Worm (Caenorhabditis elegans) whole organism, L1 larva: ENCODE measurements around the gene B0250.18.
A peak's percentile ranks its signal among the peaks of the same experiment; 100 is the strongest.

Source experiments
- C34B4.2 ChIP-seq: sonication (generic microtip); optimal IDR thresholded peaks from 2 replicates; lab custom pipeline; 2017; ENCODE audit warnings: mild to moderate bottlenecking, missing genetic modification characterization, missing compliant biosample characterization
- Y116A8C.19 ChIP-seq: sonication (generic microtip); optimal IDR thresholded peaks from 2 replicates; lab custom pipeline; 2016; ENCODE audit warnings: missing compliant biosample characterization, missing genetic modification characterization, borderline replicate concordance
- aly-2 ChIP-seq: fragments of 150-350 bp; optimal IDR thresholded peaks from 2 replicates; lab custom pipeline; 2014; ENCODE audit warnings: missing biosample characterization, missing genetic modification characterization
- ama-1 ChIP-seq: fragments of 150-350 bp; optimal IDR thresholded peaks from 2 replicates; lab custom pipeline; 2014
- blmp-1 ChIP-seq: fragments of 150-350 bp; optimal IDR thresholded peaks from 2 replicates; lab custom pipeline; 2014; ENCODE audit warnings: missing biosample characterization, missing genetic modification characterization
- ceh-82 ChIP-seq, 3 experiments: fragments of 150-350 bp in 1 of 3; sonication (generic microtip) in 2 of 3; optimal IDR thresholded peaks; 2 replicates each; lab custom pipeline; 2014 to 2017; ENCODE audit warnings: missing biosample characterization in 3 of 3, missing genetic modification characterization in 3 of 3
- ceh-88 ChIP-seq: fragments of 200-800 bp; sonication (Bioruptor generic); IDR thresholded peaks from 2 replicates; pipeline ENCODE4 v1.3.6; 2022; ENCODE audit warnings: missing genetic modification characterization, missing compliant biosample characterization
- ceh-90 ChIP-seq: sonication (generic microtip); optimal IDR thresholded peaks from 2 replicates; lab custom pipeline; 2016; ENCODE audit warnings: missing genetic modification characterization, missing compliant biosample characterization
- dpl-1 ChIP-seq, 3 experiments: fragments of 150-350 bp in 2 of 3; sonication (generic microtip) in 1 of 3; optimal IDR thresholded peaks; 2 replicates each; lab custom pipeline; 2014 to 2017; ENCODE audit warnings: missing biosample characterization in 3 of 3, missing genetic modification characterization in 3 of 3, missing genetic modification reagents in 3 of 3
- dsc-1 ChIP-seq: sonication (generic microtip); optimal IDR thresholded peaks from 2 replicates; lab custom pipeline; 2016; ENCODE audit warnings: mild to moderate bottlenecking, missing genetic modification characterization, missing compliant biosample characterization
- efl-1 ChIP-seq, 4 experiments: fragments of 150-350 bp; optimal IDR thresholded peaks in 3 of 4; peaks in 1 of 4; 1 replicate in 1 of 4; 2 replicates in 3 of 4; lab custom pipeline; 2014; ENCODE audit warnings: missing biosample characterization in 2 of 4, missing genetic modification characterization in 2 of 4, missing genetic modification reagents in 2 of 4
- elt-3 ChIP-seq, 6 experiments: fragments of 150-350 bp in 1 of 6; sonication (generic microtip); optimal IDR thresholded peaks; 2 replicates each; lab custom pipeline; 2017 to 2018; ENCODE audit warnings: missing biosample characterization in 6 of 6, missing genetic modification characterization in 6 of 6, inconsistent platforms in 1 of 6
- fos-1 ChIP-seq: fragments of 150-350 bp; optimal IDR thresholded peaks from 2 replicates; lab custom pipeline; 2014; ENCODE audit warnings: missing biosample characterization, missing genetic modification characterization
- grh-1 ChIP-seq: fragments of 200-800 bp; sonication (Bioruptor generic); IDR thresholded peaks from 2 replicates; pipeline ENCODE4 v1.3.6; 2022; ENCODE audit warnings: missing genetic modification reagents, missing genetic modification characterization, missing compliant biosample characterization
- hlh-17 ChIP-seq: fragments of 200-800 bp; sonication (Bioruptor generic); optimal IDR thresholded peaks from 2 replicates; lab custom pipeline; 2018; ENCODE audit warnings: missing genetic modification characterization, mild to moderate bottlenecking, missing compliant biosample characterization, moderate library complexity, borderline replicate concordance
- lin-39 ChIP-seq: fragments of 150-350 bp; optimal IDR thresholded peaks from 2 replicates; lab custom pipeline; 2014; ENCODE audit warnings: missing biosample characterization, missing genetic modification reagents, missing genetic modification characterization
- lir-3 ChIP-seq: sonication (generic microtip); optimal IDR thresholded peaks from 2 replicates; lab custom pipeline; 2016; ENCODE audit warnings: mild to moderate bottlenecking, missing genetic modification characterization, moderate library complexity, missing compliant biosample characterization; ENCODE audit not compliant: poor library complexity
- lsy-2 ChIP-seq, 2 experiments: fragments of 150-350 bp; optimal IDR thresholded peaks; 2 replicates each; lab custom pipeline; 2014; ENCODE audit warnings: missing biosample characterization in 2 of 2, missing genetic modification characterization in 2 of 2
- mdl-1 ChIP-seq, 2 experiments: fragments of 150-350 bp; optimal IDR thresholded peaks; 2 replicates each; lab custom pipeline; 2014 to 2017; ENCODE audit warnings: missing biosample characterization in 2 of 2, missing genetic modification characterization in 2 of 2, inconsistent platforms in 1 of 2
- mef-2 ChIP-seq: fragments of 150-350 bp; optimal IDR thresholded peaks from 2 replicates; lab custom pipeline; 2014; ENCODE audit warnings: missing biosample characterization, missing genetic modification characterization
- nhr-11 ChIP-seq: fragments of 150-350 bp; optimal IDR thresholded peaks from 2 replicates; lab custom pipeline; 2014; ENCODE audit warnings: missing biosample characterization, missing genetic modification characterization
- nhr-12 ChIP-seq: sonication (generic microtip); optimal IDR thresholded peaks from 2 replicates; lab custom pipeline; 2017; ENCODE audit warnings: missing biosample characterization, missing genetic modification characterization
- nhr-19 ChIP-seq: fragments of 200-800 bp; sonication (Bioruptor generic); conservative IDR thresholded peaks from 2 replicates; pipeline ENCODE4 v1.3.6; 2022; ENCODE audit warnings: missing genetic modification characterization, missing compliant biosample characterization
- nhr-20 ChIP-seq: sonication (generic microtip); optimal IDR thresholded peaks from 2 replicates; lab custom pipeline; 2016; ENCODE audit warnings: mild to moderate bottlenecking, missing genetic modification characterization, missing compliant biosample characterization
- nhr-28 ChIP-seq: fragments of 150-350 bp; optimal IDR thresholded peaks from 2 replicates; lab custom pipeline; 2014; ENCODE audit warnings: missing biosample characterization, missing genetic modification characterization
- nhr-47 ChIP-seq: sonication (generic microtip); optimal IDR thresholded peaks from 2 replicates; lab custom pipeline; 2016; ENCODE audit warnings: mild to moderate bottlenecking, missing genetic modification characterization, moderate library complexity, missing compliant biosample characterization
- nhr-76 ChIP-seq: sonication (generic microtip); optimal IDR thresholded peaks from 2 replicates; lab custom pipeline; 2017; ENCODE audit warnings: missing biosample characterization, missing genetic modification characterization
- nhr-84 ChIP-seq: sonication (generic microtip); optimal IDR thresholded peaks from 2 replicates; lab custom pipeline; 2017; ENCODE audit warnings: missing biosample characterization, missing genetic modification characterization
- nhr-85 ChIP-seq: sonication (generic microtip); peaks from one replicate; lab custom pipeline; 2016; ENCODE audit warnings: missing genetic modification characterization, inconsistent platforms, missing compliant biosample characterization
- pag-3 ChIP-seq: sonication (generic microtip); optimal IDR thresholded peaks from 2 replicates; lab custom pipeline; 2017; ENCODE audit warnings: missing genetic modification characterization, mild to moderate bottlenecking, missing compliant biosample characterization, antibody characterized with exemption, borderline replicate concordance; ENCODE audit not compliant: insufficient read depth
- pax-3 ChIP-seq: fragments of 200-800 bp; sonication (Bioruptor generic); optimal IDR thresholded peaks from 2 replicates; lab custom pipeline; 2018; ENCODE audit warnings: mild to moderate bottlenecking, missing genetic modification characterization, moderate library complexity, missing compliant biosample characterization
- rnt-1 ChIP-seq: sonication (generic microtip); optimal IDR thresholded peaks from 2 replicates; lab custom pipeline; 2016; ENCODE audit warnings: mild to moderate bottlenecking, missing genetic modification characterization, moderate library complexity, missing compliant biosample characterization
- snu-23 ChIP-seq: sonication (generic microtip); optimal IDR thresholded peaks from 2 replicates; lab custom pipeline; 2016; ENCODE audit warnings: missing genetic modification characterization, missing compliant biosample characterization
- sox-4 ChIP-seq: sonication (generic microtip); optimal IDR thresholded peaks from 2 replicates; lab custom pipeline; 2016; ENCODE audit warnings: missing genetic modification characterization, missing compliant biosample characterization
- swsn-7 ChIP-seq: sonication (generic microtip); optimal IDR thresholded peaks from 2 replicates; lab custom pipeline; 2016; ENCODE audit warnings: missing genetic modification characterization, missing compliant biosample characterization
- unc-62 ChIP-seq: fragments of 150-350 bp; optimal IDR thresholded peaks from 2 replicates; lab custom pipeline; 2014; ENCODE audit warnings: missing biosample characterization, missing genetic modification reagents, missing genetic modification characterization
- zip-4 ChIP-seq: fragments of 200-800 bp; sonication (Bioruptor generic); optimal IDR thresholded peaks from 2 replicates; lab custom pipeline; 2018; ENCODE audit warnings: mild to moderate bottlenecking, missing genetic modification characterization, moderate library complexity, missing compliant biosample characterization
- ztf-11 ChIP-seq, 2 experiments: sonication (generic microtip); optimal IDR thresholded peaks; 2 replicates each; lab custom pipeline; 2016 to 2017; ENCODE audit warnings: missing genetic modification characterization in 2 of 2, missing biosample characterization in 1 of 2, missing compliant biosample characterization in 1 of 2
- ztf-4 ChIP-seq: fragments of 150-350 bp; optimal IDR thresholded peaks from 2 replicates; lab custom pipeline; 2014; ENCODE audit warnings: missing biosample characterization, missing genetic modification characterization

The B0250.18 gene

DNA sequence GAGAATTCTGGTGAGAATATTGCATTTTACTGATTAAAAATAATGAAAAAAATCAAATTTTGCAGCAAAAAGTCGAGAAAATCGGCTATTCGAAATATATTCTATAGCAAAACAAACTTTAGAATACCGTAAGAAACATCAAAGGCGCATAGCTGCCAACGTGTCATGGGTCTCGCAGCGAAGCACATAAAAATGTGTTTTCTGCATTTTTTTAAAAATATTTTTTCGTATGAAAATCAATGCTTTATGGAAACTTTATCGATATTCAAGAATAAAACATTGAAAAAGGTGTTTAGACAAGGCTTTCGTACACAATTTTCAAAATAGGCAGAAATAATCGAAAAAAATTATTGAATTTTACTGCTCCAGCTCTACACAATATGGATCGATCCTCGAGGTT, 15.8 kb upstream of the B0250.18 start:
- TF ChIP-seq lir-3 (tag; lab: Kevin White, UChicago): no peak
- no peak for TF ChIP-seq nhr-84
- no peak for TF ChIP-seq efl-1 (optimal IDR thresholded peaks at IDR 0.05; lab: Kevin White, UChicago)
- peak in 1 of 2 experiments; percentile 69 for TF ChIP-seq efl-1 (GFP tag; optimal IDR thresholded peaks at IDR 0.05 in 1 of 2; lab: Kevin White, UChicago)

DNA sequence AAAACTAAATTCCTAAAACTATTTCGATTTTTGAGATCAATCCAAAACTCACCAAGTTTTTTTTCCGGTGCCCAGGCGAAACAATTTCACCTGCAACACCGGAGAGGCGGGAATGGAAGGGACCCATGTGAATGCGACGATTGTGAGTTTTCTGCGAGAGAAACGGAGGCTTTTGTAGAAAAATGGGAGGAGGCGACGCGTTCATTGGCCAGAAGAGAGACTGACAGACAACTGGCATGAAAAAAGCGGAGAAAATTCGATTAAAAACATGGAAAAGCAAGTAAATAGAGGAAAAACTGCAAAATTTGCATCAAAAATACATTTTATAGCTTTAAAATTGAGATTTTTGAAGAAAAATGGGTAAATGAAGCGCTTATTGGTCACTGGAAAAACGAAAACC, 15.1 kb upstream of the B0250.18 start, which contains the start of gene B0250.7:
Gene B0250.7, minus strand, starts transcription at position 232 of the 400 bp plus-strand sequence.
- TF ChIP-seq lsy-2 (tag; optimal IDR thresholded peaks at IDR 0.05; lab: Kevin White, UChicago): peak in 1 of 2 experiments; percentile 21
- no peak for TF ChIP-seq efl-1 (optimal IDR thresholded peaks at IDR 0.05; lab: Kevin White, UChicago)
- peak in 1 of 2 experiments; percentile 47 for TF ChIP-seq efl-1 (GFP tag; optimal IDR thresholded peaks at IDR 0.05 in 1 of 2; lab: Kevin White, UChicago)
- no peak for TF ChIP-seq ztf-11 (tag; optimal IDR thresholded peaks at IDR 0.05; lab: Kevin White, UChicago)

DNA sequence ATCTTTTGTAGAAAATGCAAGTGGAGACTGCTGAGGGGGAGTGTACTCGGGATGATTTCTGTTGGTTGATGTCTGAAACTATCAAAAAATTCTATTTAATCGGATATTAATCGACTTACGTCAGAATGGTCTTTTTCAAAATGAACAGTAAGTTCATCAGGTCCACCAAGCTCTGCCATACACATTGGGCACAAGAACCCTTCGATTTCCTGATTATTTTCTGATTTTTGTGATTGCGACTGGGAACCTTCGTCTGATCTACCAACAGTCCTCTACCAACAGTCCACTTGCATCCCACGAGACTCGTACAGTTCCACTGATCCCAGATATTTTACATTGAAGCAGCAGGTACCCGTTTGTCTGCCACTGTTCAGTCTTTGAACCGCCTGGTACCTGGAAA, 14.3 kb upstream of the B0250.18 start:
- TF ChIP-seq nhr-85 (tag; lab: Kevin White, UChicago) (peak; percentile 6), sox-4 (tag; lab: Kevin White, UChicago) (no peak), swsn-7 (tag; lab: Kevin White, UChicago) (no peak), ceh-88 (GFP tag; lab: Robert Waterston, UW) (no peak), ztf-11 (tag; optimal IDR thresholded peaks at IDR 0.05; lab: Kevin White, UChicago) (no peak), nhr-11 (tag; lab: Kevin White, UChicago) (no peak), grh-1 (no peak)

DNA sequence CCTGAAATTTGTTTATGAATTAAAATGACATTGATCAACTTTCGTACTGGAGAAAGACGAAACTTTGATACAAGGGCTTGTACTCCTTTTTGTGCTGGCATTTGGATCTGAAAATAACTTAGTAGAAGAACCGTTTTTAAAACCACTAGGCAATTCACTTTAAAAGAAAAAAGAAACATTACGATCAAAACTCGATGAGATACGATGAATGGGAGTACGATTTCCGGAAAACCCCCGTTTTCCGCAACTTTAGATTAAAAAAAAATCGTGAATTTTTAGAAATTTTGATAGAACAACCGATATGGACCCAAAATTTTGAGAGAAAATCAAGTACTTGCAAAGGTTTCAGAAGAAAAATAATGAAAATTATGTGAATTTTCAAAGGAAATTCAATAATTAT, 9.7 kb upstream of the B0250.18 start, which contains the start of gene B0250.8:
Gene B0250.8, minus strand, starts transcription at position 101 of the 400 bp plus-strand sequence.
- TF ChIP-seq nhr-76 (tag; lab: Kevin White, UChicago): no peak
- no peak for TF ChIP-seq mef-2
- TF ChIP-seq blmp-1 (tag; lab: Kevin White, UChicago): no peak
- no peak for TF ChIP-seq ama-1 (lab: Kevin White, UChicago)
- TF ChIP-seq snu-23: no peak
- no peak for TF ChIP-seq zip-4 (GFP tag; lab: Kevin White, UChicago)
- no peak for TF ChIP-seq efl-1 (optimal IDR thresholded peaks at IDR 0.05; lab: Kevin White, UChicago)
- no peak for TF ChIP-seq efl-1 (GFP tag; optimal IDR thresholded peaks at IDR 0.05 in 1 of 2; lab: Kevin White, UChicago)
- no peak for TF ChIP-seq C34B4.2

DNA sequence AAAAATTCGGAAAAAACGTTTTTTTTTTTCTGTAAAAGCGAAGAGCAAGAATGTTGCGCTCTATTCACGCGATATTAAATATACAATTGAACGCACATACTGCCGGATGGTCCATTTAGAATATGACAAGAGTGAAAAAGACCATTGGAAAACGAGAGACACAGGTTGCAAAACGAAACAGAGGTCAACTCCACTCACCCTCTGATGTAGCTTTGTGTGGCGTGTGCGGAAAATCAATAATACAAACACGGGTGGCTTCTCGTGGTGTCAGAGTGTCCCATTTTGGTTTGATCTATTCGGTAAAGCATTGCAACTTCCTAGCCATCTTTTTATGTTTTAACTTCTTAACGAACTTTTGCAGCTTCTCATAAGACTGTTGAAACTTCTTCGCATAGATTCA, 4.1 kb upstream of the B0250.18 start:
- TF ChIP-seq fos-1: no peak
- no peak for TF ChIP-seq sox-4 (tag; lab: Kevin White, UChicago)
- no peak for TF ChIP-seq aly-2
- no peak for TF ChIP-seq nhr-12 (tag; lab: Kevin White, UChicago)
- TF ChIP-seq, all 84 proteins: peak for 0

DNA sequence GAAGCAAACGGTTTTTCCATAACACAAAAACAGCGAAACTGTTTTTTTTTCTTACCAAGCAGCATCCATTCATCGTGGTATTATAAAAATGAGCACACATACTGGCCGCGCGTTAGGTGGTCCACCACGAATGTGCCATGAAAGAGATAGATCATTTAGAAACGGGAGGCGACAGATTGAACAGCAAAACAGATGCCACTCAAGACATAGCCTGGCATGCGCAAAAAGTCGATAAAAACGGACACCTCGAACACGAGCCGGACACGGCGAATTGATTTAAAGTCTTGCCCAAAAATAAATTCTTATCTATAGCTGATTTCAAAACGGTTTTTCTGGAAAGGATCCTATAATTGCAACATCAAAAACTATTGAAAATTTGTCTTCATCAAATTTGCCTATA, 3.6 kb downstream of the B0250.18 start:
- peak; percentile 44 for TF ChIP-seq dsc-1 (tag; lab: Kevin White, UChicago)
- no peak for TF ChIP-seq lir-3 (tag; lab: Kevin White, UChicago)
- TF ChIP-seq ceh-82 (tag; optimal IDR thresholded peaks at IDR 0.05; lab: Kevin White, UChicago): peak in 1 of 3 experiments; percentile 8
- peak; percentile 10 for TF ChIP-seq pag-3 (tag; lab: Kevin White, UChicago)

DNA sequence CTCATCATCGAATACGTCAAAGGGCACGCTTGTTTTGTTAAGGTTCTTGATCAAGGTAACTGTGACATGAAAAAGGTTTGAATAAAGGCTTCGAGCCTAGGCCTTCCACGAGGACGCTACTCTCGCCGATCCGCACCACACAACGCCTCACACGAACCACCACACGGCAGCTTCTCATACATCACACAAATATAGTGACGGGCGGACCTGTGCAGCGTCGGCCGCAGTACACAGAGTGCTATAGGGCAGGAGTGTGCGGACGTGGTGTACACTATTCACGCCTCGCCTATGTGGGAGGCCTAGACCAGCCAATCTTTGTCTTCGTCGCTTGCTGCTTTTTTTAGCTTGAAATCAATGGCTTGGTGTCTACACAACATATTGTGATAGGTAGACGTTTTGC, 5.1 kb downstream of the B0250.18 start:
- TF ChIP-seq elt-3 (tag; optimal IDR thresholded peaks at IDR 0.05; lab: Kevin White, UChicago) (no peak), pag-3 (tag; lab: Kevin White, UChicago) (no peak), dpl-1 (GFP tag; optimal IDR thresholded peaks at IDR 0.05; lab: Kevin White, UChicago) (no peak), Y116A8C.19 (tag; lab: Kevin White, UChicago) (no peak), nhr-47 (tag; lab: Kevin White, UChicago) (peak; percentile 59), dsc-1 (tag; lab: Kevin White, UChicago) (peak; percentile 54), lsy-2 (tag; optimal IDR thresholded peaks at IDR 0.05; lab: Kevin White, UChicago) (peak in 1 of 2 experiments; percentile 3), ceh-90 (tag; lab: Kevin White, UChicago) (no peak), hlh-17 (GFP tag; lab: Kevin White, UChicago) (no peak), pax-3 (tag; lab: Kevin White, UChicago) (no peak), aly-2 (no peak), lin-39 (peak; percentile 13), nhr-28 (tag; lab: Kevin White, UChicago) (no peak), unc-62 (GFP tag; lab: Kevin White, UChicago) (no peak), rnt-1 (tag; lab: Kevin White, UChicago) (peak; percentile 92), mdl-1 (tag; optimal IDR thresholded peaks at IDR 0.05; lab: Kevin White, UChicago) (peak in 1 of 2 experiments; percentile 20), nhr-20 (peak; percentile 16), nhr-19 (GFP tag; lab: Robert Waterston, UW) (peak; percentile 41), snu-23 (peak; percentile 52), ztf-4 (tag; lab: Kevin White, UChicago) (no peak)
